Worm (Caenorhabditis elegans): ENCODE results near the gene rfip-1.

rfip-1 gene

ce11 chrII:5907482-5907881 lies 23.1 kb downstream of the rfip-1 start, which contains the start of gene vps-35 (continued):
- TF ChIP-seq ceh-82 (tag; optimal IDR thresholded peaks at IDR 0.05) (no peak), pha-4 (tag; optimal IDR thresholded peaks at IDR 0.05) (peak; percentile 78)

ce11 chrII:5911274-5911673 lies 26.9 kb downstream of the rfip-1 start, which contains the start of gene cgt-3:
Gene cgt-3 (plus strand): TSS chrII:5911324.
- TF ChIP-seq tbx-2 (tag; optimal IDR thresholded peaks at IDR 0.05): no peak
- peak; percentile 71 for TF ChIP-seq pha-4 (tag; optimal IDR thresholded peaks at IDR 0.05)
- TF ChIP-seq pqm-1 (tag; optimal IDR thresholded peaks at IDR 0.05): peak; percentile 58

ce11 chrII:5911939-5912523 lies 27.7 kb downstream of the rfip-1 start:
- TF ChIP-seq pha-4 (tag; optimal IDR thresholded peaks at IDR 0.05): peak; percentile 94
- TF ChIP-seq nhr-237 (tag; optimal IDR thresholded peaks at IDR 0.05): no peak
- no peak for TF ChIP-seq ztf-4 (tag; optimal IDR thresholded peaks at IDR 0.05)
- peak; percentile 47 for TF ChIP-seq skn-1 (tag; optimal IDR thresholded peaks at IDR 0.05)
- no peak for TF ChIP-seq daf-12 (tag; optimal IDR thresholded peaks at IDR 0.05)
- TF ChIP-seq unc-39 (tag; optimal IDR thresholded peaks at IDR 0.05): no peak
- TF ChIP-seq pqm-1 (tag; optimal IDR thresholded peaks at IDR 0.05): peak; percentile 96
- TF ChIP-seq nhr-76 (tag; optimal IDR thresholded peaks at IDR 0.05): no peak
- TF ChIP-seq nhr-25 (tag; optimal IDR thresholded peaks at IDR 0.05): no peak
- no peak for TF ChIP-seq lin-15B (tag; optimal IDR thresholded peaks at IDR 0.05)
- TF ChIP-seq jun-1 (tag; optimal IDR thresholded peaks at IDR 0.05): peak; percentile 41
- TF ChIP-seq ceh-82 (tag; optimal IDR thresholded peaks at IDR 0.05): no peak
- no peak for TF ChIP-seq mml-1 (tag; optimal IDR thresholded peaks at IDR 0.05)
- TF ChIP-seq unc-62 (GFP tag; optimal IDR thresholded peaks at IDR 0.05): no peak
- no peak for TF ChIP-seq ama-1 (optimal IDR thresholded peaks at IDR 0.05)
- TF ChIP-seq ztf-11 (tag; optimal IDR thresholded peaks at IDR 0.05): no peak
- TF ChIP-seq nhr-67 (tag; optimal IDR thresholded peaks at IDR 0.05): no peak
- TF ChIP-seq nhr-12 (tag; optimal IDR thresholded peaks at IDR 0.05): no peak
- TF ChIP-seq fkh-10 (GFP tag; optimal IDR thresholded peaks at IDR 0.05): no peak
- no peak for TF ChIP-seq lin-39 (tag; optimal IDR thresholded peaks at IDR 0.05)
- no peak for TF ChIP-seq hmg-11 (tag; optimal IDR thresholded peaks at IDR 0.05)
- TF ChIP-seq ZK546.5 (tag; optimal IDR thresholded peaks at IDR 0.05): no peak
- TF ChIP-seq elt-2 (tag; optimal IDR thresholded peaks at IDR 0.05): peak; percentile 94

ce11 chrII:5913897-5914296 lies 29.5 kb downstream of the rfip-1 start:
- TF ChIP-seq fkh-10 (GFP tag; optimal IDR thresholded peaks at IDR 0.05): no peak
- TF ChIP-seq R02D3.7 (tag; optimal IDR thresholded peaks at IDR 0.05): no peak
- TF ChIP-seq ceh-82 (tag; optimal IDR thresholded peaks at IDR 0.05): no peak
- no peak for TF ChIP-seq fos-1 (tag; optimal IDR thresholded peaks at IDR 0.05)
- no peak for TF ChIP-seq sea-2 (GFP tag; optimal IDR thresholded peaks at IDR 0.05)
- no peak for TF ChIP-seq fkh-2 (tag; optimal IDR thresholded peaks at IDR 0.05)
- no peak for TF ChIP-seq nhr-43 (tag; optimal IDR thresholded peaks at IDR 0.05; ENCODE audit: poor library complexity, severe bottlenecking)
- no peak for TF ChIP-seq eor-1 (tag; optimal IDR thresholded peaks at IDR 0.05)
- peak; percentile 80 for TF ChIP-seq pqm-1 (tag; optimal IDR thresholded peaks at IDR 0.05)
- TF ChIP-seq nhr-12 (tag; optimal IDR thresholded peaks at IDR 0.05): no peak
- no peak for TF ChIP-seq lsy-12 (tag; optimal IDR thresholded peaks at IDR 0.05)
- peak; percentile 77 for TF ChIP-seq elt-2 (tag; optimal IDR thresholded peaks at IDR 0.05)
- no peak for TF ChIP-seq snpc-4 (tag; optimal IDR thresholded peaks at IDR 0.05)
- peak; percentile 42 for TF ChIP-seq pha-4 (tag; optimal IDR thresholded peaks at IDR 0.05)
- TF ChIP-seq mdl-1 (tag; optimal IDR thresholded peaks at IDR 0.05): no peak
- TF ChIP-seq jun-1 (tag; optimal IDR thresholded peaks at IDR 0.05): no peak
- no peak for TF ChIP-seq egl-27 (tag; optimal IDR thresholded peaks at IDR 0.05)
- TF ChIP-seq ceh-28 (tag; optimal IDR thresholded peaks at IDR 0.05): no peak
- no peak for TF ChIP-seq skn-1 (tag; optimal IDR thresholded peaks at IDR 0.05)
- TF ChIP-seq elt-1 (tag; optimal IDR thresholded peaks at IDR 0.05): no peak
- no peak for TF ChIP-seq unc-62 (GFP tag; optimal IDR thresholded peaks at IDR 0.05)

ce11 chrII:5917010-5917472 lies 32.7 kb downstream of the rfip-1 start, which contains the start of gene frh-1:
Gene frh-1 (plus strand): TSS chrII:5917422.
- TF ChIP-seq elt-2 (tag; optimal IDR thresholded peaks at IDR 0.05) (peak; percentile 26), sea-2 (GFP tag; optimal IDR thresholded peaks at IDR 0.05) (no peak), pqm-1 (tag; optimal IDR thresholded peaks at IDR 0.05) (no peak), hmg-11 (tag; optimal IDR thresholded peaks at IDR 0.05) (no peak)
